Fruit fly (Drosophila melanogaster): ENCODE measurements around the gene CG15293.

Gene CG15293

dm6 chr2L:14141238-14141637, 32.0 kb upstream of the CG15293 start (continued):
- TF ChIP-seq PHDP (tag; optimal IDR thresholded peaks at IDR 0.05) (peak; percentile 55), Usf (GFP tag; optimal IDR thresholded peaks at IDR 0.05) (no peak), zfh1 (GFP tag; IDR thresholded peaks at IDR 0.05) (0 out of 3 replicates have a peak, but pooled peaks have one; percentile 16), otp (GFP tag; IDR thresholded peaks at IDR 0.05) (no peak), sob (GFP tag; IDR thresholded peaks at IDR 0.05) (peak; percentile 40; the same call in 1 of the 2 replicates), CoRest (tag; optimal IDR thresholded peaks at IDR 0.05) (peak; percentile 37), E2f2 (GFP tag; IDR thresholded peaks at IDR 0.05) (0 out of 2 replicates have a peak, but pooled peaks have one; percentile 17), Fer2 (tag; optimal IDR thresholded peaks at IDR 0.05) (no peak), Hsf (GFP tag; optimal IDR thresholded peaks at IDR 0.05) (peak; percentile 12), CG9876 (GFP tag; optimal IDR thresholded peaks at IDR 0.05) (peak; percentile 6), CG14860 (GFP tag; IDR thresholded peaks at IDR 0.05; ENCODE audit: partially characterized antibody) (no peak), aop (GFP tag; IDR thresholded peaks at IDR 0.05) (no peak), gem (tag; optimal IDR thresholded peaks at IDR 0.05) (peak; percentile 60), tx (GFP tag; optimal IDR thresholded peaks at IDR 0.05) (no peak), CG6791 (GFP tag; IDR thresholded peaks at IDR 0.05; ENCODE audit: partially characterized antibody) (no peak), eve (GFP tag; optimal IDR thresholded peaks at IDR 0.05) (no peak), Lpt (GFP tag; optimal IDR thresholded peaks at IDR 0.05) (no peak), CG12659 (GFP tag; optimal IDR thresholded peaks at IDR 0.05) (peak; percentile 29), CG32772 (GFP tag; IDR thresholded peaks at IDR 0.05) (0 out of 2 replicates have a peak, but pooled peaks have one; percentile 15), CG1233 (GFP tag; optimal IDR thresholded peaks at IDR 0.05) (peak; percentile 28), unc-4 (GFP tag; IDR thresholded peaks at IDR 0.05; ENCODE audit: partially characterized antibody) (no peak), shn (GFP tag; optimal IDR thresholded peaks at IDR 0.05) (peak; percentile 5), CG1792 (GFP tag; optimal IDR thresholded peaks at IDR 0.05) (no peak), crc (GFP tag; optimal IDR thresholded peaks at IDR 0.05) (no peak), CG5953 (GFP tag; IDR thresholded peaks at IDR 0.05) (no peak), Ets97D (GFP tag; optimal IDR thresholded peaks at IDR 0.05) (no peak), CG4854 (GFP tag; optimal IDR thresholded peaks at IDR 0.05) (no peak), CG13894 (tag; optimal IDR thresholded peaks at IDR 0.05) (peak; percentile 34), CG3407 (GFP tag; optimal IDR thresholded peaks at IDR 0.05) (no peak), slou (GFP tag; optimal IDR thresholded peaks at IDR 0.05) (no peak), CG18262 (tag; optimal IDR thresholded peaks at IDR 0.05) (no peak), usp (GFP tag; optimal IDR thresholded peaks at IDR 0.05) (no peak), danr (GFP tag; IDR thresholded peaks at IDR 0.05) (0 out of 2 replicates have a peak, but pooled peaks have one; percentile 21), CG6854 (GFP tag; optimal IDR thresholded peaks at IDR 0.05) (peak; percentile 6), CG12219 (GFP tag; optimal IDR thresholded peaks at IDR 0.05) (no peak), cas (GFP tag; IDR thresholded peaks at IDR 0.05) (no peak), cad (GFP tag; optimal IDR thresholded peaks at IDR 0.05) (no peak), gce (GFP tag; IDR thresholded peaks at IDR 0.05) (no peak), CG3838 (GFP tag; optimal IDR thresholded peaks at IDR 0.05) (no peak), onecut (GFP tag; IDR thresholded peaks at IDR 0.05) (no peak), wek (GFP tag; optimal IDR thresholded peaks at IDR 0.05) (no peak), CG11504 (tag; optimal IDR thresholded peaks at IDR 0.05) (peak; percentile 61), ci (GFP tag; IDR thresholded peaks at IDR 0.05) (peak; percentile 54; the same call in 1 of the 3 replicates), ttk (GFP tag; IDR thresholded peaks at IDR 0.05) (peak; percentile 57), slbo (GFP tag; IDR thresholded peaks at IDR 0.05) (peak; percentile 59; the same call in 1 of the 2 replicates), CG31441 (GFP tag; IDR thresholded peaks at IDR 0.05) (peak; percentile 44; the same call in 1 of the 2 replicates), Dek (tag; optimal IDR thresholded peaks at IDR 0.05) (peak; percentile 11), nom (GFP tag; optimal IDR thresholded peaks at IDR 0.05) (no peak), Oaz (GFP tag; IDR thresholded peaks at IDR 0.05) (peak; percentile 43; the same call in 1 of the 2 replicates), dmrt11E (tag; optimal IDR thresholded peaks at IDR 0.05) (no peak), vfl (GFP tag; optimal IDR thresholded peaks at IDR 0.05) (no peak), Fer3 (tag; optimal IDR thresholded peaks at IDR 0.05) (peak; percentile 56)
